Worm (Caenorhabditis elegans) whole organism, L2 larva: Measurements from ENCODE around the gene F57C12.6.

ENCODE experiments used
- C34F6.9 ChIP-seq: fragments of 150-350 bp; optimal IDR thresholded peaks from 2 replicates; lab custom pipeline; 2014; ENCODE audit warnings: missing biosample characterization, missing genetic modification characterization
- F13H6.1 ChIP-seq: sonication (generic microtip); optimal IDR thresholded peaks from 2 replicates; lab custom pipeline; 2016; ENCODE audit warnings: missing genetic modification characterization, missing compliant biosample characterization
- R02D3.7 ChIP-seq: fragments of 150-350 bp; optimal IDR thresholded peaks from 2 replicates; lab custom pipeline; 2014; ENCODE audit warnings: missing biosample characterization, missing genetic modification characterization
- Y55F3AM.14 ChIP-seq: fragments of 200-800 bp; sonication (Bioruptor generic); optimal IDR thresholded peaks from 2 replicates; lab custom pipeline; 2018; ENCODE audit warnings: mild to moderate bottlenecking, missing genetic modification characterization, missing compliant biosample characterization
- ZK546.5 ChIP-seq: sonication (generic microtip); optimal IDR thresholded peaks from 2 replicates; lab custom pipeline; 2017; ENCODE audit warnings: missing biosample characterization, missing genetic modification characterization
- alr-1 ChIP-seq: fragments of 150-350 bp; optimal IDR thresholded peaks from 2 replicates; lab custom pipeline; 2014; ENCODE audit warnings: missing biosample characterization, missing genetic modification characterization
- aly-2 ChIP-seq: fragments of 150-350 bp; optimal IDR thresholded peaks from 2 replicates; lab custom pipeline; 2014; ENCODE audit warnings: missing biosample characterization, missing genetic modification characterization
- ama-1 ChIP-seq: fragments of 150-350 bp; optimal IDR thresholded peaks from 2 replicates; lab custom pipeline; 2018; ENCODE audit warnings: inconsistent platforms
- blmp-1 ChIP-seq: sonication (generic microtip); optimal IDR thresholded peaks from 2 replicates; lab custom pipeline; 2017; ENCODE audit warnings: missing genetic modification characterization, mild to moderate bottlenecking, missing compliant biosample characterization, antibody characterized with exemption, moderate library complexity; ENCODE audit not compliant: insufficient read depth
- ceh-16 ChIP-seq: fragments of 150-350 bp; optimal IDR thresholded peaks from 2 replicates; lab custom pipeline; 2014; ENCODE audit warnings: missing biosample characterization, missing genetic modification characterization
- ceh-82 ChIP-seq: fragments of 150-350 bp; optimal IDR thresholded peaks from 2 replicates; lab custom pipeline; 2014; ENCODE audit warnings: missing biosample characterization, missing genetic modification characterization
- crh-2 ChIP-seq: sonication (generic microtip); optimal IDR thresholded peaks from 2 replicates; lab custom pipeline; 2017; ENCODE audit warnings: missing biosample characterization, missing genetic modification characterization
- dmd-4 ChIP-seq: sonication (generic microtip); optimal IDR thresholded peaks from 2 replicates; lab custom pipeline; 2017; ENCODE audit warnings: missing biosample characterization, missing genetic modification characterization
- egl-27 ChIP-seq: sonication (generic microtip); optimal IDR thresholded peaks from 3 replicates; lab custom pipeline; 2017; ENCODE audit warnings: missing biosample characterization, missing genetic modification reagents, missing genetic modification characterization
- elt-1 ChIP-seq: fragments of 150-350 bp; optimal IDR thresholded peaks from 2 replicates; lab custom pipeline; 2014; ENCODE audit warnings: missing biosample characterization, missing genetic modification characterization
- elt-3 ChIP-seq: sonication (generic microtip); optimal IDR thresholded peaks from 2 replicates; lab custom pipeline; 2017; ENCODE audit warnings: missing biosample characterization, missing genetic modification characterization
- fos-1 ChIP-seq: fragments of 150-350 bp; optimal IDR thresholded peaks from 2 replicates; lab custom pipeline; 2014; ENCODE audit warnings: missing biosample characterization, missing genetic modification characterization
- gmeb-1 ChIP-seq: fragments of 150-350 bp; optimal IDR thresholded peaks from 2 replicates; lab custom pipeline; 2014; ENCODE audit warnings: missing biosample characterization, missing genetic modification characterization
- lin-11 ChIP-seq: fragments of 150-350 bp; sonication (generic microtip); optimal IDR thresholded peaks from 2 replicates; lab custom pipeline; 2014; ENCODE audit warnings: missing biosample characterization, missing genetic modification characterization, inconsistent platforms, mixed read lengths
- lin-13 ChIP-seq: fragments of 150-350 bp; optimal IDR thresholded peaks from 2 replicates; lab custom pipeline; 2014; ENCODE audit warnings: missing biosample characterization, missing genetic modification reagents, missing genetic modification characterization
- lin-39 ChIP-seq: fragments of 150-350 bp; optimal IDR thresholded peaks from 2 replicates; lab custom pipeline; 2014; ENCODE audit warnings: missing biosample characterization, missing genetic modification reagents, missing genetic modification characterization
- lsy-2 ChIP-seq, 2 experiments: fragments of 150-350 bp in 1 of 2; sonication (generic microtip) in 1 of 2; optimal IDR thresholded peaks; 2 replicates each; lab custom pipeline; 2014 to 2017; ENCODE audit warnings: missing biosample characterization in 2 of 2, missing genetic modification characterization in 2 of 2
- mab-5 ChIP-seq: fragments of 150-350 bp; optimal IDR thresholded peaks from 2 replicates; lab custom pipeline; 2014; ENCODE audit warnings: missing biosample characterization, missing genetic modification characterization
- mbf-1 ChIP-seq: sonication (generic microtip); optimal IDR thresholded peaks from 2 replicates; lab custom pipeline; 2017; ENCODE audit warnings: missing biosample characterization, missing genetic modification characterization
- mdl-1 ChIP-seq, 2 experiments: fragments of 150-350 bp in 1 of 2; sonication (generic microtip) in 1 of 2; optimal IDR thresholded peaks; 2 replicates each; lab custom pipeline; 2017; ENCODE audit warnings: missing biosample characterization in 2 of 2, missing genetic modification characterization in 2 of 2
- nhr-10 ChIP-seq: sonication (generic microtip); optimal IDR thresholded peaks from 2 replicates; lab custom pipeline; 2017; ENCODE audit warnings: missing biosample characterization, missing genetic modification characterization
- nhr-11 ChIP-seq: fragments of 150-350 bp; optimal IDR thresholded peaks from 2 replicates; lab custom pipeline; 2014; ENCODE audit warnings: missing biosample characterization, missing genetic modification characterization
- nhr-12 ChIP-seq: fragments of 150-350 bp; optimal IDR thresholded peaks from 2 replicates; lab custom pipeline; 2014; ENCODE audit warnings: missing biosample characterization, missing genetic modification characterization
- nhr-129 ChIP-seq: fragments of 150-350 bp; optimal IDR thresholded peaks from 2 replicates; lab custom pipeline; 2014; ENCODE audit warnings: missing biosample characterization, missing genetic modification characterization
- nhr-21 ChIP-seq: fragments of 150-350 bp; optimal IDR thresholded peaks from 2 replicates; lab custom pipeline; 2014; ENCODE audit warnings: missing biosample characterization, missing genetic modification characterization
- nhr-23 ChIP-seq: fragments of 150-350 bp; optimal IDR thresholded peaks from 2 replicates; lab custom pipeline; 2014; ENCODE audit warnings: missing biosample characterization, missing genetic modification reagents, missing genetic modification characterization
- nhr-237 ChIP-seq: fragments of 150-350 bp; optimal IDR thresholded peaks from 2 replicates; lab custom pipeline; 2014; ENCODE audit warnings: missing biosample characterization, missing genetic modification characterization
- nhr-25 ChIP-seq: fragments of 150-350 bp; sonication (generic microtip); optimal IDR thresholded peaks from 3 replicates; lab custom pipeline; 2014; ENCODE audit warnings: missing biosample characterization, missing genetic modification characterization
- nhr-6 ChIP-seq: fragments of 150-350 bp; optimal IDR thresholded peaks from 2 replicates; lab custom pipeline; 2014; ENCODE audit warnings: missing biosample characterization, missing genetic modification characterization
- nhr-77 ChIP-seq: fragments of 150-350 bp; optimal IDR thresholded peaks from 2 replicates; lab custom pipeline; 2014; ENCODE audit warnings: missing biosample characterization, missing genetic modification characterization
- peb-1 ChIP-seq: fragments of 150-350 bp; optimal IDR thresholded peaks from 2 replicates; lab custom pipeline; 2014; ENCODE audit warnings: missing biosample characterization, missing genetic modification characterization
- sem-4 ChIP-seq: fragments of 150-350 bp; optimal IDR thresholded peaks from 2 replicates; lab custom pipeline; 2014; ENCODE audit warnings: missing biosample characterization, missing genetic modification reagents, missing genetic modification characterization
- skn-1 ChIP-seq: sonication (generic microtip); optimal IDR thresholded peaks from 2 replicates; lab custom pipeline; 2017; ENCODE audit warnings: missing biosample characterization, missing genetic modification characterization
- sma-3 ChIP-seq: sonication (generic microtip); optimal IDR thresholded peaks from 2 replicates; lab custom pipeline; 2016; ENCODE audit warnings: missing genetic modification reagents, missing genetic modification characterization, missing compliant biosample characterization
- sma-9 ChIP-seq, 2 experiments: fragments of 150-350 bp in 1 of 2; sonication (generic microtip) in 1 of 2; optimal IDR thresholded peaks; 2 replicates each; lab custom pipeline; 2014 to 2016; ENCODE audit warnings: missing genetic modification characterization in 2 of 2, mild to moderate bottlenecking in 1 of 2, missing biosample characterization in 1 of 2, missing compliant biosample characterization in 1 of 2, missing genetic modification reagents in 1 of 2, moderate library complexity in 1 of 2
- snpc-4 ChIP-seq: fragments of 150-350 bp; optimal IDR thresholded peaks from 2 replicates; lab custom pipeline; 2014; ENCODE audit warnings: missing biosample characterization, missing genetic modification characterization
- unc-39 ChIP-seq: fragments of 150-350 bp; optimal IDR thresholded peaks from 2 replicates; lab custom pipeline; 2014; ENCODE audit warnings: missing biosample characterization, missing genetic modification characterization
- unc-55 ChIP-seq: fragments of 150-350 bp; sonication (generic microtip); optimal IDR thresholded peaks from 3 replicates; lab custom pipeline; 2014; ENCODE audit warnings: missing biosample characterization, missing genetic modification reagents, missing genetic modification characterization
- unc-62 ChIP-seq: fragments of 150-350 bp; optimal IDR thresholded peaks from 2 replicates; lab custom pipeline; 2014; ENCODE audit warnings: missing biosample characterization, missing genetic modification reagents, missing genetic modification characterization
- zag-1 ChIP-seq: fragments of 150-350 bp; optimal IDR thresholded peaks from 2 replicates; lab custom pipeline; 2014; ENCODE audit warnings: missing biosample characterization, missing genetic modification characterization
- ztf-1 ChIP-seq: fragments of 200-800 bp; sonication (Bioruptor generic); conservative IDR thresholded peaks from 2 replicates; pipeline ENCODE4 v1.3.6; 2022; ENCODE audit warnings: missing genetic modification characterization, missing compliant biosample characterization
- ztf-11 ChIP-seq: sonication (generic microtip); optimal IDR thresholded peaks from 2 replicates; lab custom pipeline; 2017; ENCODE audit warnings: missing biosample characterization, missing genetic modification characterization
- ztf-4 ChIP-seq: fragments of 150-350 bp; optimal IDR thresholded peaks from 2 replicates; lab custom pipeline; 2014; ENCODE audit warnings: missing biosample characterization, missing genetic modification characterization

F57C12.6 gene

ce11 chrX:553875-554274 is at the start of gene F57C12.6:
Gene F57C12.6, minus strand, starts transcription at chrX:553975.
- TF ChIP-seq mab-5 (no peak), ztf-1 (GFP tag; lab: Robert Waterston, UW) (no peak), nhr-77 (tag; lab: Kevin White, UChicago) (no peak), elt-1 (no peak), gmeb-1 (tag; lab: Kevin White, UChicago) (no peak), sma-3 (no peak), lsy-2 (tag; optimal IDR thresholded peaks at IDR 0.05; lab: Kevin White, UChicago) (no peak), sma-9 (GFP tag; optimal IDR thresholded peaks at IDR 0.05; lab: Kevin White, UChicago) (no peak), sma-9 (tag; optimal IDR thresholded peaks at IDR 0.05; lab: Kevin White, UChicago) (no peak), ceh-82 (no peak)

DNA sequence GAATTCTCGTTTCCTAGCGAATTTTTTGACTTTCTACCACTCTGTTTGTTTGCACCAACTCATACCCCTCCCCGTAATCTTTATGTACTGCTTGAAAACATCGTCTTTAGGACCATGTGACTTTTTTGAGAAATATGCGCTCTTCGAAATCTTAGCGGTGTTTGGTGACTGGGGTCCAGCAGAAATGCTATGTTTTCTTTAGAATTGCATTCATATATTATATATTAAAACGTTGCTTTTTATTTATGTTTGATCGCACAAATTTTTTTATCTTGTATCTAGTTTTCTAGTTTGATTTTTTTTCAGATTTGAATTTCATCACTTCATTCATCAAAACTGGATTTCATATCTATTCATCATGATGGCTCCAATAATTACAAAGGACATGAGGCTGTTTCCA is 48.1 kb upstream of the F57C12.6 start, which contains the start of gene F13C5.1:
Gene F13C5.1 (plus strand): TSS at position 301 of the 400 bp plus-strand sequence.
- TF ChIP-seq gmeb-1 (tag; lab: Kevin White, UChicago): no peak
- no peak for TF ChIP-seq C34F6.9
- no peak for TF ChIP-seq crh-2 (tag; lab: Kevin White, UChicago)
- no peak for TF ChIP-seq nhr-77 (tag; lab: Kevin White, UChicago)
- no peak for TF ChIP-seq ztf-1 (GFP tag; lab: Robert Waterston, UW)
- no peak for TF ChIP-seq lin-11 (tag; lab: Kevin White, UChicago)
- no peak for TF ChIP-seq elt-1
- TF ChIP-seq alr-1 (tag; lab: Kevin White, UChicago): no peak

ce11 chrX:601340-601757 is 47.6 kb upstream of the F57C12.6 start:
- no peak for TF ChIP-seq alr-1 (tag; lab: Kevin White, UChicago)
- no peak for TF ChIP-seq R02D3.7 (tag; lab: Kevin White, UChicago)
- TF ChIP-seq ztf-11: no peak
- TF ChIP-seq gmeb-1 (tag; lab: Kevin White, UChicago): no peak
- no peak for TF ChIP-seq ceh-16
- TF ChIP-seq ama-1: no peak
- TF ChIP-seq nhr-237 (tag; lab: Kevin White, UChicago): no peak
- peak; percentile 18 for TF ChIP-seq sem-4 (tag; lab: Kevin White, UChicago)
- no peak for TF ChIP-seq nhr-25 (tag; lab: Kevin White, UChicago)
- no peak for TF ChIP-seq unc-62 (GFP tag; lab: Kevin White, UChicago)
- TF ChIP-seq egl-27: no peak
- TF ChIP-seq lin-13: no peak
- TF ChIP-seq mab-5: no peak
- no peak for TF ChIP-seq nhr-6 (tag; lab: Kevin White, UChicago)
- TF ChIP-seq ceh-82: no peak
- TF ChIP-seq snpc-4 (tag; lab: Kevin White, UChicago): no peak
- TF ChIP-seq nhr-11 (tag; lab: Kevin White, UChicago): no peak
- TF ChIP-seq sma-3: no peak
- TF ChIP-seq mdl-1 (tag; optimal IDR thresholded peaks at IDR 0.05; lab: Kevin White, UChicago): peak in 1 of 2 experiments; percentile 37
- no peak for TF ChIP-seq nhr-12 (tag; lab: Kevin White, UChicago)
- TF ChIP-seq mbf-1 (tag; lab: Kevin White, UChicago): no peak
- no peak for TF ChIP-seq peb-1 (tag; lab: Kevin White, UChicago)
- peak; percentile 66 for TF ChIP-seq nhr-129
- no peak for TF ChIP-seq skn-1 (tag; lab: Kevin White, UChicago)
- peak in 1 of 2 experiments; percentile 4 for TF ChIP-seq lsy-2 (tag; optimal IDR thresholded peaks at IDR 0.05; lab: Kevin White, UChicago)
- no peak for TF ChIP-seq elt-3 (tag; lab: Kevin White, UChicago)
- no peak for TF ChIP-seq unc-39 (tag; lab: Kevin White, UChicago)
- TF ChIP-seq lin-39 (tag; lab: Kevin White, UChicago): no peak
- no peak for TF ChIP-seq nhr-10 (tag; lab: Kevin White, UChicago)
- TF ChIP-seq blmp-1: no peak
- TF ChIP-seq aly-2 (tag; lab: Kevin White, UChicago): no peak
- peak; percentile 43 for TF ChIP-seq crh-2 (tag; lab: Kevin White, UChicago)
- no peak for TF ChIP-seq Y55F3AM.14
- no peak for TF ChIP-seq ztf-4 (tag; lab: Kevin White, UChicago)
- peak; percentile 30 for TF ChIP-seq lin-11 (tag; lab: Kevin White, UChicago)
- no peak for TF ChIP-seq nhr-23 (tag; lab: Kevin White, UChicago)
- TF ChIP-seq zag-1 (tag; lab: Kevin White, UChicago): peak; percentile 61
- no peak for TF ChIP-seq ztf-1 (GFP tag; lab: Robert Waterston, UW)
- peak; percentile 76 for TF ChIP-seq unc-55 (GFP tag; lab: Kevin White, UChicago)
- TF ChIP-seq nhr-21 (tag; lab: Kevin White, UChicago): no peak
- peak; percentile 37 for TF ChIP-seq F13H6.1 (tag; lab: Kevin White, UChicago)
- no peak for TF ChIP-seq ZK546.5 (tag; lab: Kevin White, UChicago)
- no peak for TF ChIP-seq sma-9 (GFP tag; optimal IDR thresholded peaks at IDR 0.05; lab: Kevin White, UChicago)
- TF ChIP-seq sma-9 (tag; optimal IDR thresholded peaks at IDR 0.05; lab: Kevin White, UChicago): no peak
- TF ChIP-seq nhr-77 (tag; lab: Kevin White, UChicago): no peak
- TF ChIP-seq elt-1: no peak
- TF ChIP-seq dmd-4 (tag; lab: Kevin White, UChicago): no peak
- peak; percentile 62 for TF ChIP-seq C34F6.9
- TF ChIP-seq fos-1: no peak
